Worm (Caenorhabditis elegans): Measurements from ENCODE around the gene srt-47.

ce11 chrIV:15029565-15029964, 23.6 kb downstream of the srt-47 start:
- no peak for TF ChIP-seq pbrm-1 (GFP tag; IDR thresholded peaks at IDR 0.05)
- peak; percentile 70 for TF ChIP-seq efl-1 (GFP tag; optimal IDR thresholded peaks at IDR 0.05)
- no peak for TF ChIP-seq F49E8.2 (tag; optimal IDR thresholded peaks at IDR 0.05; ENCODE audit: insufficient read depth)
- TF ChIP-seq T26A5.8 (tag; optimal IDR thresholded peaks at IDR 0.05): no peak
